Worm (Caenorhabditis elegans): ENCODE results near the gene spp-20.

- TF ChIP-seq med-1 (GFP tag; optimal IDR thresholded peaks at IDR 0.05; ENCODE audit: insufficient read depth) = no peak
- no peak for TF ChIP-seq ztf-29 (GFP tag; IDR thresholded peaks at IDR 0.05)
- TF ChIP-seq ztf-23 (GFP tag; IDR thresholded peaks at IDR 0.05) = no peak
- no peak for TF ChIP-seq klf-2 (GFP tag; conservative IDR thresholded peaks at IDR 0.05)
- TF ChIP-seq flt-1 (GFP tag; IDR thresholded peaks at IDR 0.05) = no peak
- TF ChIP-seq cog-1 (tag; optimal IDR thresholded peaks at IDR 0.05) = no peak
Observed at ce11 chrV:6516491-6517304, 41.3 kb downstream of the spp-20 start, which contains the start of gene mdh-1.
